Fruit fly (Drosophila melanogaster): ENCODE measurements around the gene Cyt-c-p.

Gene Cyt-c-p

dm6 chr2L:16722596-16722995 lies 2.9 kb downstream of the Cyt-c-p start:
- TF ChIP-seq CG7101 (tag; optimal IDR thresholded peaks at IDR 0.05): no peak
- TF ChIP-seq CG5204 (GFP tag; optimal IDR thresholded peaks at IDR 0.05): no peak
- TF ChIP-seq kay (GFP tag; ENCODE audit: borderline replicate concordance): peak; percentile 79
- no peak for TF ChIP-seq CG7045 (GFP tag; optimal IDR thresholded peaks at IDR 0.05)

dm6 chr2L:16727578-16728023 lies 7.9 kb downstream of the Cyt-c-p start, which contains the start of gene VhaSFD:
VhaSFD (minus strand) TSS chr2L:16727826.
- TF ChIP-seq ovo (GFP tag; optimal IDR thresholded peaks at IDR 0.05): no peak
- peak; percentile 50 for TF ChIP-seq CG7101 (tag; optimal IDR thresholded peaks at IDR 0.05)
- no peak for TF ChIP-seq CG5204 (GFP tag; optimal IDR thresholded peaks at IDR 0.05)
- no peak for TF ChIP-seq Hr96 (GFP tag; optimal IDR thresholded peaks at IDR 0.05)
- no peak for TF ChIP-seq CG11617 (GFP tag; optimal IDR thresholded peaks at IDR 0.05)
- TF ChIP-seq Clk (GFP tag; optimal IDR thresholded peaks at IDR 0.05): no peak
- no peak for TF ChIP-seq toe (GFP tag; optimal IDR thresholded peaks at IDR 0.05)
- peak; percentile 48 for TF ChIP-seq cic (GFP tag; optimal IDR thresholded peaks at IDR 0.05)
- TF ChIP-seq CG14711 (tag; optimal IDR thresholded peaks at IDR 0.05): no peak
- TF ChIP-seq CG33017 (tag; optimal IDR thresholded peaks at IDR 0.05): peak; percentile 40
- no peak for TF ChIP-seq cnc (optimal IDR thresholded peaks at IDR 0.05)
- peak; percentile 75 for TF ChIP-seq Mnt (GFP tag; optimal IDR thresholded peaks at IDR 0.05)
- TF ChIP-seq pad (GFP tag; optimal IDR thresholded peaks at IDR 0.05): peak; percentile 14
- TF ChIP-seq CG1620 (GFP tag; optimal IDR thresholded peaks at IDR 0.05): peak; percentile 9
- no peak for TF ChIP-seq kay (GFP tag; ENCODE audit: borderline replicate concordance)
- TF ChIP-seq tj (GFP tag; optimal IDR thresholded peaks at IDR 0.05): peak; percentile 69
- no peak for TF ChIP-seq Crg-1 (GFP tag; optimal IDR thresholded peaks at IDR 0.05)
- TF ChIP-seq CG12768 (GFP tag; optimal IDR thresholded peaks at IDR 0.05): peak; percentile 73
- peak; percentile 53 for TF ChIP-seq bab1 (GFP tag; optimal IDR thresholded peaks at IDR 0.05)
- TF ChIP-seq CG7045 (GFP tag; optimal IDR thresholded peaks at IDR 0.05): no peak

- peak; percentile 2 for TF ChIP-seq Mnt (GFP tag; optimal IDR thresholded peaks at IDR 0.05)
- TF ChIP-seq Hr96 (GFP tag; optimal IDR thresholded peaks at IDR 0.05): no peak
- no peak for TF ChIP-seq CG5204 (GFP tag; optimal IDR thresholded peaks at IDR 0.05)
Measured at dm6 chr2L:16729556-16729955, 9.8 kb downstream of the Cyt-c-p start, which contains the start of gene Tsen2. Tsen2 (plus strand) TSS chr2L:16729777.

- no peak for TF ChIP-seq CG14711 (tag; optimal IDR thresholded peaks at IDR 0.05)
- TF ChIP-seq ovo (GFP tag; optimal IDR thresholded peaks at IDR 0.05): no peak
- TF ChIP-seq CG7101 (tag; optimal IDR thresholded peaks at IDR 0.05): no peak
- TF ChIP-seq kay (GFP tag; ENCODE audit: borderline replicate concordance): no peak
- TF ChIP-seq toe (GFP tag; optimal IDR thresholded peaks at IDR 0.05): no peak
- TF ChIP-seq Crg-1 (GFP tag; optimal IDR thresholded peaks at IDR 0.05): no peak
- TF ChIP-seq CG7045 (GFP tag; optimal IDR thresholded peaks at IDR 0.05): no peak
- TF ChIP-seq cic (GFP tag; optimal IDR thresholded peaks at IDR 0.05): no peak
- TF ChIP-seq tj (GFP tag; optimal IDR thresholded peaks at IDR 0.05): no peak
- no peak for TF ChIP-seq cnc (optimal IDR thresholded peaks at IDR 0.05)
Measured at dm6 chr2L:16730939-16731338, 11.2 kb downstream of the Cyt-c-p start, which contains the start of gene CG17996. CG17996 (minus strand) TSS chr2L:16731039.

dm6 chr2L:16731799-16732198 lies 12.1 kb downstream of the Cyt-c-p start, which contains the start of gene Prosbeta4:
Prosbeta4 (minus strand) TSS chr2L:16732133.
- TF ChIP-seq kay (GFP tag; ENCODE audit: borderline replicate concordance) (no peak), tj (GFP tag; optimal IDR thresholded peaks at IDR 0.05) (no peak), cnc (optimal IDR thresholded peaks at IDR 0.05) (peak; percentile 66 to 93), CG14711 (tag; optimal IDR thresholded peaks at IDR 0.05) (no peak)

dm6 chr2L:16732338-16732892 lies 12.7 kb downstream of the Cyt-c-p start, which contains the start of gene Nubp1:
Nubp1 (plus strand) TSS chr2L:16732550.
- no peak for TF ChIP-seq CG1620 (GFP tag; optimal IDR thresholded peaks at IDR 0.05)
- no peak for TF ChIP-seq Hr96 (GFP tag; optimal IDR thresholded peaks at IDR 0.05)
- no peak for TF ChIP-seq toe (GFP tag; optimal IDR thresholded peaks at IDR 0.05)
- TF ChIP-seq CG5204 (GFP tag; optimal IDR thresholded peaks at IDR 0.05): no peak
- no peak for TF ChIP-seq Mnt (GFP tag; optimal IDR thresholded peaks at IDR 0.05)
- no peak for TF ChIP-seq kay (GFP tag; ENCODE audit: borderline replicate concordance)
- no peak for TF ChIP-seq bab1 (GFP tag; optimal IDR thresholded peaks at IDR 0.05)
- no peak for TF ChIP-seq Crg-1 (GFP tag; optimal IDR thresholded peaks at IDR 0.05)
- no peak for TF ChIP-seq pad (GFP tag; optimal IDR thresholded peaks at IDR 0.05)
- no peak for TF ChIP-seq CG11617 (GFP tag; optimal IDR thresholded peaks at IDR 0.05)
- no peak for TF ChIP-seq CG12768 (GFP tag; optimal IDR thresholded peaks at IDR 0.05)
- no peak for TF ChIP-seq cnc (optimal IDR thresholded peaks at IDR 0.05)
- no peak for TF ChIP-seq Clk (GFP tag; optimal IDR thresholded peaks at IDR 0.05)
- TF ChIP-seq cic (GFP tag; optimal IDR thresholded peaks at IDR 0.05): no peak
- TF ChIP-seq CG14711 (tag; optimal IDR thresholded peaks at IDR 0.05): no peak
- TF ChIP-seq CG7101 (tag; optimal IDR thresholded peaks at IDR 0.05): no peak
- TF ChIP-seq CG7045 (GFP tag; optimal IDR thresholded peaks at IDR 0.05): no peak
- TF ChIP-seq CG33017 (tag; optimal IDR thresholded peaks at IDR 0.05): no peak
- no peak for TF ChIP-seq tj (GFP tag; optimal IDR thresholded peaks at IDR 0.05)

Data from whole organism, adult.